Fruit fly (Drosophila melanogaster): Measurements from ENCODE around the gene Tdh.

Tdh gene

dm6 chr3L:20473021-20473799 lies 6.5 kb downstream of the Tdh start, which contains the start of the genes CG32428 and CG5969 (continued):
- TF ChIP-seq vvl (GFP tag; IDR thresholded peaks at IDR 0.05) (peak; percentile 72), CG12299 (tag; optimal IDR thresholded peaks at IDR 0.05) (peak; percentile 19), CG33557 (GFP tag; optimal IDR thresholded peaks at IDR 0.05) (no peak), CG4820 (GFP tag; optimal IDR thresholded peaks at IDR 0.05) (no peak), CG14860 (GFP tag; IDR thresholded peaks at IDR 0.05; ENCODE audit: partially characterized antibody) (no peak), CG14965 (GFP tag; optimal IDR thresholded peaks at IDR 0.05; ENCODE audit: borderline replicate concordance) (no peak), dm (GFP tag; optimal IDR thresholded peaks at IDR 0.05) (peak; percentile 35), CG18599 (GFP tag; optimal IDR thresholded peaks at IDR 0.05) (peak; percentile 77), crp (GFP tag; optimal IDR thresholded peaks at IDR 0.05) (peak in 1 of 2 experiments; percentile 74), Mes4 (GFP tag; optimal IDR thresholded peaks at IDR 0.05) (no peak), CG12391 (tag; optimal IDR thresholded peaks at IDR 0.05) (peak; percentile 79), CG12236 (GFP tag; optimal IDR thresholded peaks at IDR 0.05) (no peak), eyg (GFP tag; optimal IDR thresholded peaks at IDR 0.05) (no peak), CG1603 (tag; optimal IDR thresholded peaks at IDR 0.05) (peak; percentile 38), Dek (tag; optimal IDR thresholded peaks at IDR 0.05) (peak; percentile 76), ERR (GFP tag; optimal IDR thresholded peaks at IDR 0.05) (no peak), CG11560 (tag; IDR thresholded peaks at IDR 0.05) (no peak), twi (tag; optimal IDR thresholded peaks at IDR 0.05) (peak; percentile 14), CG12071 (GFP tag; optimal IDR thresholded peaks at IDR 0.05) (no peak), lbe (GFP tag; optimal IDR thresholded peaks at IDR 0.05) (peak; percentile 54), MESR4 (GFP tag; optimal IDR thresholded peaks at IDR 0.05) (peak; percentile 44), nerfin-2 (GFP tag; IDR thresholded peaks at IDR 0.05; ENCODE audit: partially characterized antibody) (no peak), CkIIα-i1 (GFP tag; IDR thresholded peaks at IDR 0.05) (no peak), Taf1 (GFP tag; IDR thresholded peaks at IDR 0.05) (peak; percentile 49), CG13123 (GFP tag; optimal IDR thresholded peaks at IDR 0.05) (no peak), Six4 (GFP tag; optimal IDR thresholded peaks at IDR 0.05) (peak; percentile 29), CG32767 (GFP tag; IDR thresholded peaks at IDR 0.05) (no peak), CG11723 (GFP tag; optimal IDR thresholded peaks at IDR 0.05) (no peak), CG11398 (GFP tag; optimal IDR thresholded peaks at IDR 0.05) (no peak), ato (GFP tag; IDR thresholded peaks at IDR 0.05; ENCODE audit: partially characterized antibody) (no peak), unc-4 (GFP tag; IDR thresholded peaks at IDR 0.05; ENCODE audit: partially characterized antibody) (no peak), Doc3 (GFP tag; IDR thresholded peaks at IDR 0.05; ENCODE audit: partially characterized antibody) (no peak), cwo (GFP tag; optimal IDR thresholded peaks at IDR 0.05) (peak; percentile 56), Drgx (GFP tag; IDR thresholded peaks at IDR 0.05) (peak; percentile 84), H2.0 (GFP tag; IDR thresholded peaks at IDR 0.05) (peak; percentile 71), sisA (GFP tag; IDR thresholded peaks at IDR 0.05) (peak; percentile 37; the same call in 1 of the 2 replicates), CG34224 (GFP tag; IDR thresholded peaks at IDR 0.05; ENCODE audit: partially characterized antibody) (no peak), shn (GFP tag; optimal IDR thresholded peaks at IDR 0.05) (no peak), CG8359 (GFP tag; optimal IDR thresholded peaks at IDR 0.05; ENCODE audit: borderline replicate concordance) (no peak), CG31365 (tag; optimal IDR thresholded peaks at IDR 0.05) (no peak), CG1024 (GFP tag; IDR thresholded peaks at IDR 0.05) (no peak), CG4854 (GFP tag; optimal IDR thresholded peaks at IDR 0.05) (no peak), tll (GFP tag; optimal IDR thresholded peaks at IDR 0.05) (no peak), sc (optimal IDR thresholded peaks at IDR 0.05) (no peak), sc (GFP tag; optimal IDR thresholded peaks at IDR 0.05) (no peak), exex (tag; optimal IDR thresholded peaks at IDR 0.05) (peak; percentile 8), Dfd (GFP tag; optimal IDR thresholded peaks at IDR 0.05) (no peak), CHES-1-like (GFP tag; optimal IDR thresholded peaks at IDR 0.05) (no peak)
